4 worm cellular contexts compared by ENCODE assay signal in the genomic region with DNA sequence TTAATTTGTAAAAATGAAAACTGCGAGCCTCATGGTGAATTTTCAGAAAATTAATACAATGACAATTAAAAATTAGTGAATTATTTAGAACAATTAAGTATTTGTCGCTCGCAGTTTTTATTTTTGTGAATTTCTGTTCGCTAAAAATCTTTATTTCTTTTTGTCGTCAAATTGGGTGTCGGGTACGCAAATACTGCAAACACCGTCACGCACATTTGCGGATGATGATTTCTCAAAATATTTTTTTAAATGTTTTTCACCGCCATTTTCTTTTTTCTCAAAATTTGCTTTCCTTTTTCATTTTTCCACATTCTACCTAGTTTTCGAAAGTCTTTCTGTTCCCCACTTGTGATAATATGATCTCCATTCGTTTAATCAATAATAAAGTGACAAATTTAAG.
TF ChIP-seq lines count a peak whose summit lies in the region.

No protein-coding gene starts in this region.

TF ChIP-seq in whole organism, L1 larva, 84 proteins besides CTCF, POLR2A, EP300 and RAD21 (continued from another document and continues in another):
- TF ChIP-seq lin-15B (tag; optimal IDR thresholded peaks at IDR 0.05; lab: Kevin White, UChicago) (peak; percentile 13), hlh-17 (GFP tag; optimal IDR thresholded peaks at IDR 0.05; lab: Kevin White, UChicago; ENCODE audit: borderline replicate concordance) (no peak), fkh-8 (tag; optimal IDR thresholded peaks at IDR 0.05; lab: Kevin White, UChicago) (peak; percentile 7), snpc-4 (tag; optimal IDR thresholded peaks at IDR 0.05; lab: Kevin White, UChicago) (peak; percentile 16), hpl-2 (GFP tag; optimal IDR thresholded peaks at IDR 0.05; lab: Kevin White, UChicago) (no peak), dsc-1 (tag; optimal IDR thresholded peaks at IDR 0.05; lab: Kevin White, UChicago) (peak; percentile 39), skn-1 (tag; optimal IDR thresholded peaks at IDR 0.05; lab: Kevin White, UChicago) (peak; percentile 98), nhr-11 (tag; optimal IDR thresholded peaks at IDR 0.05; lab: Kevin White, UChicago) (no peak), mef-2 (tag; optimal IDR thresholded peaks at IDR 0.05; lab: Kevin White, UChicago) (no peak), C16A3.4 (tag; optimal IDR thresholded peaks at IDR 0.05; lab: Kevin White, UChicago) (peak; percentile 49), ceh-8 (GFP tag; optimal IDR thresholded peaks at IDR 0.05; lab: Kevin White, UChicago) (no peak), jun-1 (tag; optimal IDR thresholded peaks at IDR 0.05; lab: Kevin White, UChicago) (no peak), C04F5.9 (tag; optimal IDR thresholded peaks at IDR 0.05; lab: Kevin White, UChicago) (no peak), C34B4.2 (tag; optimal IDR thresholded peaks at IDR 0.05; lab: Kevin White, UChicago) (no peak), ztf-4 (tag; optimal IDR thresholded peaks at IDR 0.05; lab: Kevin White, UChicago) (no peak), snu-23 (GFP tag; optimal IDR thresholded peaks at IDR 0.05; lab: Kevin White, UChicago) (no peak), nhr-85 (tag; lab: Kevin White, UChicago) (peak; percentile 79), sup-37 (GFP tag; optimal IDR thresholded peaks at IDR 0.05; lab: Kevin White, UChicago) (no peak), ceh-82 (tag; optimal IDR thresholded peaks at IDR 0.05; lab: Kevin White, UChicago) (peak; percentile 5 to 50 (median 33)), swsn-7 (tag; optimal IDR thresholded peaks at IDR 0.05; lab: Kevin White, UChicago) (peak; percentile 50), ets-5 (GFP tag; IDR thresholded peaks at IDR 0.05; lab: Robert Waterston, UW) (no peak), nhr-28 (tag; optimal IDR thresholded peaks at IDR 0.05; lab: Kevin White, UChicago) (no peak), isw-1 (GFP tag; IDR thresholded peaks at IDR 0.05; lab: Robert Waterston, UW) (peak; percentile 36), aly-2 (tag; optimal IDR thresholded peaks at IDR 0.05; lab: Kevin White, UChicago) (no peak), nhr-90 (tag; optimal IDR thresholded peaks at IDR 0.05; lab: Kevin White, UChicago; ENCODE audit: poor library complexity) (peak; percentile 24), nhr-71 (tag; optimal IDR thresholded peaks at IDR 0.05; lab: Kevin White, UChicago) (peak; percentile 65), zip-4 (GFP tag; optimal IDR thresholded peaks at IDR 0.05; lab: Kevin White, UChicago) (no peak), pqm-1 (tag; optimal IDR thresholded peaks at IDR 0.05; lab: Kevin White, UChicago) (no peak), F16B12.6 (tag; optimal IDR thresholded peaks at IDR 0.05; lab: Kevin White, UChicago) (peak; percentile 95), dpl-1 (GFP tag; optimal IDR thresholded peaks at IDR 0.05; lab: Kevin White, UChicago) (peak; percentile 66 to 74 (median 72)), elt-3 (tag; optimal IDR thresholded peaks at IDR 0.05; lab: Kevin White, UChicago) (no peak)

TF ChIP-seq in whole organism, L2 larva, 48 proteins besides CTCF, POLR2A, EP300 and RAD21 (continued from another document):
- TF ChIP-seq lsy-2 (tag; optimal IDR thresholded peaks at IDR 0.05; lab: Kevin White, UChicago) (peak; percentile 71 to 75), nhr-23 (tag; optimal IDR thresholded peaks at IDR 0.05; lab: Kevin White, UChicago) (no peak), R02D3.7 (tag; optimal IDR thresholded peaks at IDR 0.05; lab: Kevin White, UChicago) (no peak), alr-1 (tag; optimal IDR thresholded peaks at IDR 0.05; lab: Kevin White, UChicago) (no peak), aly-2 (tag; optimal IDR thresholded peaks at IDR 0.05; lab: Kevin White, UChicago) (no peak), lin-11 (tag; optimal IDR thresholded peaks at IDR 0.05; lab: Kevin White, UChicago) (no peak), mab-5 (tag; optimal IDR thresholded peaks at IDR 0.05; lab: Kevin White, UChicago) (no peak), sem-4 (tag; optimal IDR thresholded peaks at IDR 0.05; lab: Kevin White, UChicago) (no peak), crh-2 (tag; optimal IDR thresholded peaks at IDR 0.05; lab: Kevin White, UChicago) (peak; percentile 25), ceh-16 (tag; optimal IDR thresholded peaks at IDR 0.05; lab: Kevin White, UChicago) (no peak), unc-39 (tag; optimal IDR thresholded peaks at IDR 0.05; lab: Kevin White, UChicago) (no peak), mdl-1 (tag; optimal IDR thresholded peaks at IDR 0.05; lab: Kevin White, UChicago) (no peak), elt-1 (tag; optimal IDR thresholded peaks at IDR 0.05; lab: Kevin White, UChicago) (no peak), nhr-6 (tag; optimal IDR thresholded peaks at IDR 0.05; lab: Kevin White, UChicago) (no peak), nhr-25 (tag; optimal IDR thresholded peaks at IDR 0.05; lab: Kevin White, UChicago) (no peak), zag-1 (tag; optimal IDR thresholded peaks at IDR 0.05; lab: Kevin White, UChicago) (no peak), F13H6.1 (tag; optimal IDR thresholded peaks at IDR 0.05; lab: Kevin White, UChicago) (no peak), ztf-1 (GFP tag; conservative IDR thresholded peaks at IDR 0.05; lab: Robert Waterston, UW) (no peak), nhr-12 (tag; optimal IDR thresholded peaks at IDR 0.05; lab: Kevin White, UChicago) (no peak), dmd-4 (tag; optimal IDR thresholded peaks at IDR 0.05; lab: Kevin White, UChicago) (no peak), C34F6.9 (tag; optimal IDR thresholded peaks at IDR 0.05; lab: Kevin White, UChicago) (peak; percentile 71), sma-9 (GFP tag; optimal IDR thresholded peaks at IDR 0.05; lab: Kevin White, UChicago) (peak; percentile 44), sma-9 (tag; optimal IDR thresholded peaks at IDR 0.05; lab: Kevin White, UChicago) (no peak)
TF ChIP-seq in whole organism, L2 larva: peak in this region for 7.

TF ChIP-seq in whole organism, L3 larva, 47 proteins besides CTCF, POLR2A, EP300 and RAD21 (continued from another document):
- TF ChIP-seq snpc-4 (tag; optimal IDR thresholded peaks at IDR 0.05; lab: Kevin White, UChicago), result peak; percentile 7
- no peak for TF ChIP-seq ama-1 (optimal IDR thresholded peaks at IDR 0.05; lab: Kevin White, UChicago)
- no peak for TF ChIP-seq fkh-10 (GFP tag; optimal IDR thresholded peaks at IDR 0.05; lab: Kevin White, UChicago)
- no peak for TF ChIP-seq nhr-76 (tag; optimal IDR thresholded peaks at IDR 0.05; lab: Kevin White, UChicago)
- peak; percentile 41 for TF ChIP-seq nhr-23 (tag; optimal IDR thresholded peaks at IDR 0.05; lab: Kevin White, UChicago)
- no peak for TF ChIP-seq egl-5 (tag; optimal IDR thresholded peaks at IDR 0.05; lab: Kevin White, UChicago)
- no peak for TF ChIP-seq unc-39 (tag; optimal IDR thresholded peaks at IDR 0.05; lab: Kevin White, UChicago)
- no peak for TF ChIP-seq daf-12 (tag; optimal IDR thresholded peaks at IDR 0.05; lab: Kevin White, UChicago)
- peak; percentile 62 for TF ChIP-seq nfya-1 (tag; optimal IDR thresholded peaks at IDR 0.05; lab: Kevin White, UChicago; ENCODE audit: insufficient read depth)
- TF ChIP-seq nhr-43 (tag; optimal IDR thresholded peaks at IDR 0.05; lab: Kevin White, UChicago; ENCODE audit: poor library complexity, severe bottlenecking), result peak; percentile 24
- TF ChIP-seq elt-3 (tag; optimal IDR thresholded peaks at IDR 0.05; lab: Kevin White, UChicago), result no peak
- TF ChIP-seq fos-1 (tag; optimal IDR thresholded peaks at IDR 0.05; lab: Kevin White, UChicago), result no peak
- TF ChIP-seq ztf-4 (tag; optimal IDR thresholded peaks at IDR 0.05; lab: Kevin White, UChicago), result no peak
- no peak for TF ChIP-seq lin-39 (tag; optimal IDR thresholded peaks at IDR 0.05; lab: Kevin White, UChicago)
- no peak for TF ChIP-seq elt-1 (tag; optimal IDR thresholded peaks at IDR 0.05; lab: Kevin White, UChicago)
- TF ChIP-seq nhr-28 (tag; optimal IDR thresholded peaks at IDR 0.05; lab: Kevin White, UChicago), result no peak
- TF ChIP-seq fkh-2 (tag; optimal IDR thresholded peaks at IDR 0.05; lab: Kevin White, UChicago), result no peak
- no peak for TF ChIP-seq ZK546.5 (tag; optimal IDR thresholded peaks at IDR 0.05; lab: Kevin White, UChicago)
- peak; percentile 13 for TF ChIP-seq elt-2 (tag; optimal IDR thresholded peaks at IDR 0.05; lab: Kevin White, UChicago)
- no peak for TF ChIP-seq nhr-67 (tag; optimal IDR thresholded peaks at IDR 0.05; lab: Kevin White, UChicago)
- no peak for TF ChIP-seq eor-1 (tag; optimal IDR thresholded peaks at IDR 0.05; lab: Kevin White, UChicago)
- TF ChIP-seq ceh-9 (tag; optimal IDR thresholded peaks at IDR 0.05; lab: Kevin White, UChicago), result no peak
- no peak for TF ChIP-seq ceh-16 (tag; optimal IDR thresholded peaks at IDR 0.05; lab: Kevin White, UChicago)
- TF ChIP-seq nhr-12 (tag; optimal IDR thresholded peaks at IDR 0.05; lab: Kevin White, UChicago), result no peak
- no peak for TF ChIP-seq jun-1 (tag; optimal IDR thresholded peaks at IDR 0.05; lab: Kevin White, UChicago)
- TF ChIP-seq mml-1 (tag; optimal IDR thresholded peaks at IDR 0.05; lab: Kevin White, UChicago), result no peak
- TF ChIP-seq hmg-11 (tag; optimal IDR thresholded peaks at IDR 0.05; lab: Kevin White, UChicago), result no peak
- TF ChIP-seq ceh-28 (tag; optimal IDR thresholded peaks at IDR 0.05; lab: Kevin White, UChicago), result no peak
- no peak for TF ChIP-seq nhr-237 (tag; optimal IDR thresholded peaks at IDR 0.05; lab: Kevin White, UChicago)
- TF ChIP-seq nhr-77 (tag; optimal IDR thresholded peaks at IDR 0.05; lab: Kevin White, UChicago), result no peak
- TF ChIP-seq tbx-2 (tag; optimal IDR thresholded peaks at IDR 0.05; lab: Kevin White, UChicago), result no peak
- no peak for TF ChIP-seq egl-27 (tag; optimal IDR thresholded peaks at IDR 0.05; lab: Kevin White, UChicago)
- no peak for TF ChIP-seq nhr-25 (tag; optimal IDR thresholded peaks at IDR 0.05; lab: Kevin White, UChicago)

TF ChIP-seq in whole organism, young adult, 124 proteins besides CTCF, POLR2A, EP300 and RAD21 (continued from another document):
- TF ChIP-seq nhr-179 (tag; optimal IDR thresholded peaks at IDR 0.05; lab: Kevin White, UChicago), result no peak
- 0 out of 2 replicates have a peak, but pooled peaks have one; percentile 9 for TF ChIP-seq hmg-1.2 (GFP tag; IDR thresholded peaks at IDR 0.05; lab: Robert Waterston, UW)
- TF ChIP-seq ccch-3 (GFP tag; optimal IDR thresholded peaks at IDR 0.05; lab: Kevin White, UChicago), result no peak
- TF ChIP-seq rpc-1 (optimal IDR thresholded peaks at IDR 0.05; lab: Kevin White, UChicago), result no peak
- TF ChIP-seq rpc-1 (tag; optimal IDR thresholded peaks at IDR 0.05; lab: Kevin White, UChicago), result no peak
- no peak for TF ChIP-seq snpc-4 (GFP tag; optimal IDR thresholded peaks at IDR 0.05; lab: Kevin White, UChicago)
- peak in 1 of 4 experiments; percentile 1 for TF ChIP-seq snpc-4 (tag; optimal IDR thresholded peaks at IDR 0.05; lab: Kevin White, UChicago)
- TF ChIP-seq attf-3 (GFP tag; conservative IDR thresholded peaks at IDR 0.05; lab: Robert Waterston, UW), result 0 out of 2 replicates have a peak, but pooled peaks have one; percentile 12
- no peak for TF ChIP-seq mxl-1 (tag; optimal IDR thresholded peaks at IDR 0.05; lab: Kevin White, UChicago)
- no peak for TF ChIP-seq tbp1 (GFP tag; optimal IDR thresholded peaks at IDR 0.05; lab: Kevin White, UChicago)
- no peak for TF ChIP-seq gei-17 (GFP tag; optimal IDR thresholded peaks at IDR 0.05; lab: Kevin White, UChicago)
- peak; percentile 73 for TF ChIP-seq snpc-1.3 (tag; optimal IDR thresholded peaks at IDR 0.05; lab: Kevin White, UChicago; ENCODE audit: insufficient read depth)
- TF ChIP-seq efl-1 (GFP tag; optimal IDR thresholded peaks at IDR 0.05; lab: Kevin White, UChicago), result peak; percentile 61
- TF ChIP-seq lsy-27 (tag; optimal IDR thresholded peaks at IDR 0.05; lab: Kevin White, UChicago; ENCODE audit: borderline replicate concordance, insufficient read depth), result no peak
- TF ChIP-seq Y67H2A.10 (GFP tag; conservative IDR thresholded peaks at IDR 0.05; lab: Robert Waterston, UW), result no peak
- TF ChIP-seq tlf-1 (GFP tag; optimal IDR thresholded peaks at IDR 0.05; lab: Kevin White, UChicago), result no peak
- no peak for TF ChIP-seq K12H6.12 (tag; optimal IDR thresholded peaks at IDR 0.05; lab: Kevin White, UChicago)
- no peak for TF ChIP-seq dox-1 (GFP tag; IDR thresholded peaks at IDR 0.05; lab: Robert Waterston, UW)
- TF ChIP-seq let-607 (tag; optimal IDR thresholded peaks at IDR 0.05; lab: Kevin White, UChicago), result no peak
- no peak for TF ChIP-seq sptf-2 (GFP tag; optimal IDR thresholded peaks at IDR 0.05; lab: Kevin White, UChicago)
- TF ChIP-seq pha-4 (tag; optimal IDR thresholded peaks at IDR 0.05; lab: Kevin White, UChicago), result no peak
- TF ChIP-seq nfyb-1 (GFP tag; IDR thresholded peaks at IDR 0.05; lab: Robert Waterston, UW), result peak; percentile 60; the same call in 1 of the 2 replicates
- TF ChIP-seq aptf-3 (GFP tag; IDR thresholded peaks at IDR 0.05; lab: Robert Waterston, UW), result no peak
TF ChIP-seq in whole organism, young adult: peak in this region for 12.
